Worm (Caenorhabditis elegans) whole organism, L2 larva: ENCODE results near the gene cav-1.

ENCODE experiments used
- C34F6.9 ChIP-seq: fragments of 150-350 bp; optimal IDR thresholded peaks from 2 replicates; lab custom pipeline; 2014; ENCODE audit warnings: missing biosample characterization, missing genetic modification characterization
- F13H6.1 ChIP-seq: sonication (generic microtip); optimal IDR thresholded peaks from 2 replicates; lab custom pipeline; 2016; ENCODE audit warnings: missing genetic modification characterization, missing compliant biosample characterization
- R02D3.7 ChIP-seq: fragments of 150-350 bp; optimal IDR thresholded peaks from 2 replicates; lab custom pipeline; 2014; ENCODE audit warnings: missing biosample characterization, missing genetic modification characterization
- ZK546.5 ChIP-seq: sonication (generic microtip); optimal IDR thresholded peaks from 2 replicates; lab custom pipeline; 2017; ENCODE audit warnings: missing biosample characterization, missing genetic modification characterization
- alr-1 ChIP-seq: fragments of 150-350 bp; optimal IDR thresholded peaks from 2 replicates; lab custom pipeline; 2014; ENCODE audit warnings: missing biosample characterization, missing genetic modification characterization
- ama-1 ChIP-seq: fragments of 150-350 bp; optimal IDR thresholded peaks from 2 replicates; lab custom pipeline; 2018; ENCODE audit warnings: inconsistent platforms
- blmp-1 ChIP-seq: sonication (generic microtip); optimal IDR thresholded peaks from 2 replicates; lab custom pipeline; 2017; ENCODE audit warnings: missing genetic modification characterization, mild to moderate bottlenecking, missing compliant biosample characterization, antibody characterized with exemption, moderate library complexity; ENCODE audit not compliant: insufficient read depth
- ceh-16 ChIP-seq: fragments of 150-350 bp; optimal IDR thresholded peaks from 2 replicates; lab custom pipeline; 2014; ENCODE audit warnings: missing biosample characterization, missing genetic modification characterization
- ceh-82 ChIP-seq: fragments of 150-350 bp; optimal IDR thresholded peaks from 2 replicates; lab custom pipeline; 2014; ENCODE audit warnings: missing biosample characterization, missing genetic modification characterization
- crh-2 ChIP-seq: sonication (generic microtip); optimal IDR thresholded peaks from 2 replicates; lab custom pipeline; 2017; ENCODE audit warnings: missing biosample characterization, missing genetic modification characterization
- dmd-4 ChIP-seq: sonication (generic microtip); optimal IDR thresholded peaks from 2 replicates; lab custom pipeline; 2017; ENCODE audit warnings: missing biosample characterization, missing genetic modification characterization
- egl-27 ChIP-seq: sonication (generic microtip); optimal IDR thresholded peaks from 3 replicates; lab custom pipeline; 2017; ENCODE audit warnings: missing biosample characterization, missing genetic modification reagents, missing genetic modification characterization
- fos-1 ChIP-seq: fragments of 150-350 bp; optimal IDR thresholded peaks from 2 replicates; lab custom pipeline; 2014; ENCODE audit warnings: missing biosample characterization, missing genetic modification characterization
- gmeb-1 ChIP-seq: fragments of 150-350 bp; optimal IDR thresholded peaks from 2 replicates; lab custom pipeline; 2014; ENCODE audit warnings: missing biosample characterization, missing genetic modification characterization
- lin-13 ChIP-seq: fragments of 150-350 bp; optimal IDR thresholded peaks from 2 replicates; lab custom pipeline; 2014; ENCODE audit warnings: missing biosample characterization, missing genetic modification reagents, missing genetic modification characterization
- lin-39 ChIP-seq: fragments of 150-350 bp; optimal IDR thresholded peaks from 2 replicates; lab custom pipeline; 2014; ENCODE audit warnings: missing biosample characterization, missing genetic modification reagents, missing genetic modification characterization
- lsy-2 ChIP-seq, 2 experiments: fragments of 150-350 bp in 1 of 2; sonication (generic microtip) in 1 of 2; optimal IDR thresholded peaks; 2 replicates each; lab custom pipeline; 2014 to 2017; ENCODE audit warnings: missing biosample characterization in 2 of 2, missing genetic modification characterization in 2 of 2
- mab-5 ChIP-seq: fragments of 150-350 bp; optimal IDR thresholded peaks from 2 replicates; lab custom pipeline; 2014; ENCODE audit warnings: missing biosample characterization, missing genetic modification characterization
- mdl-1 ChIP-seq, 2 experiments: fragments of 150-350 bp in 1 of 2; sonication (generic microtip) in 1 of 2; optimal IDR thresholded peaks; 2 replicates each; lab custom pipeline; 2017; ENCODE audit warnings: missing biosample characterization in 2 of 2, missing genetic modification characterization in 2 of 2
- nhr-10 ChIP-seq: sonication (generic microtip); optimal IDR thresholded peaks from 2 replicates; lab custom pipeline; 2017; ENCODE audit warnings: missing biosample characterization, missing genetic modification characterization
- nhr-12 ChIP-seq: fragments of 150-350 bp; optimal IDR thresholded peaks from 2 replicates; lab custom pipeline; 2014; ENCODE audit warnings: missing biosample characterization, missing genetic modification characterization
- nhr-129 ChIP-seq: fragments of 150-350 bp; optimal IDR thresholded peaks from 2 replicates; lab custom pipeline; 2014; ENCODE audit warnings: missing biosample characterization, missing genetic modification characterization
- nhr-21 ChIP-seq: fragments of 150-350 bp; optimal IDR thresholded peaks from 2 replicates; lab custom pipeline; 2014; ENCODE audit warnings: missing biosample characterization, missing genetic modification characterization
- nhr-23 ChIP-seq: fragments of 150-350 bp; optimal IDR thresholded peaks from 2 replicates; lab custom pipeline; 2014; ENCODE audit warnings: missing biosample characterization, missing genetic modification reagents, missing genetic modification characterization
- nhr-25 ChIP-seq: fragments of 150-350 bp; sonication (generic microtip); optimal IDR thresholded peaks from 3 replicates; lab custom pipeline; 2014; ENCODE audit warnings: missing biosample characterization, missing genetic modification characterization
- nhr-6 ChIP-seq: fragments of 150-350 bp; optimal IDR thresholded peaks from 2 replicates; lab custom pipeline; 2014; ENCODE audit warnings: missing biosample characterization, missing genetic modification characterization
- nhr-77 ChIP-seq: fragments of 150-350 bp; optimal IDR thresholded peaks from 2 replicates; lab custom pipeline; 2014; ENCODE audit warnings: missing biosample characterization, missing genetic modification characterization
- sem-4 ChIP-seq: fragments of 150-350 bp; optimal IDR thresholded peaks from 2 replicates; lab custom pipeline; 2014; ENCODE audit warnings: missing biosample characterization, missing genetic modification reagents, missing genetic modification characterization
- skn-1 ChIP-seq: sonication (generic microtip); optimal IDR thresholded peaks from 2 replicates; lab custom pipeline; 2017; ENCODE audit warnings: missing biosample characterization, missing genetic modification characterization
- sma-3 ChIP-seq: sonication (generic microtip); optimal IDR thresholded peaks from 2 replicates; lab custom pipeline; 2016; ENCODE audit warnings: missing genetic modification reagents, missing genetic modification characterization, missing compliant biosample characterization
- sma-9 ChIP-seq, 2 experiments: fragments of 150-350 bp in 1 of 2; sonication (generic microtip) in 1 of 2; optimal IDR thresholded peaks; 2 replicates each; lab custom pipeline; 2014 to 2016; ENCODE audit warnings: missing genetic modification characterization in 2 of 2, mild to moderate bottlenecking in 1 of 2, missing biosample characterization in 1 of 2, missing compliant biosample characterization in 1 of 2, missing genetic modification reagents in 1 of 2, moderate library complexity in 1 of 2
- unc-62 ChIP-seq: fragments of 150-350 bp; optimal IDR thresholded peaks from 2 replicates; lab custom pipeline; 2014; ENCODE audit warnings: missing biosample characterization, missing genetic modification reagents, missing genetic modification characterization
- ztf-1 ChIP-seq: fragments of 200-800 bp; sonication (Bioruptor generic); conservative IDR thresholded peaks from 2 replicates; pipeline ENCODE4 v1.3.6; 2022; ENCODE audit warnings: missing genetic modification characterization, missing compliant biosample characterization
- ztf-11 ChIP-seq: sonication (generic microtip); optimal IDR thresholded peaks from 2 replicates; lab custom pipeline; 2017; ENCODE audit warnings: missing biosample characterization, missing genetic modification characterization

cav-1 gene

ce11 chrIV:9801418-9801817 lies 29.1 kb downstream of the cav-1 start (continued):
- TF ChIP-seq mab-5 (tag; lab: Kevin White, UChicago): no peak
- no peak for TF ChIP-seq unc-62 (GFP tag; lab: Kevin White, UChicago)
- peak; percentile 34 for TF ChIP-seq blmp-1 (tag; lab: Kevin White, UChicago)
- TF ChIP-seq sma-3 (GFP tag; lab: Kevin White, UChicago): peak; percentile 24
- TF ChIP-seq, all 48 proteins: peak for 8

ce11 chrIV:9802711-9803110 lies 30.4 kb downstream of the cav-1 start, which contains the start of gene fat-3:
fat-3 (plus strand) TSS chrIV:9803023.
- peak; percentile 30 for TF ChIP-seq C34F6.9 (tag; lab: Kevin White, UChicago)
- TF ChIP-seq F13H6.1 (tag; lab: Kevin White, UChicago): peak; percentile 1
- TF ChIP-seq blmp-1 (tag; lab: Kevin White, UChicago): peak; percentile 91
- no peak for TF ChIP-seq sma-3 (GFP tag; lab: Kevin White, UChicago)
- no peak for TF ChIP-seq ceh-16
- no peak for TF ChIP-seq ZK546.5 (tag; lab: Kevin White, UChicago)
- peak; percentile 72 for TF ChIP-seq fos-1 (tag; lab: Kevin White, UChicago)
- peak; percentile 62 for TF ChIP-seq sma-9 (GFP tag; optimal IDR thresholded peaks at IDR 0.05; lab: Kevin White, UChicago)
- TF ChIP-seq sma-9 (tag; optimal IDR thresholded peaks at IDR 0.05; lab: Kevin White, UChicago): no peak
- TF ChIP-seq crh-2 (tag; lab: Kevin White, UChicago): peak; percentile 33
- peak in 1 of 2 experiments; percentile 24 for TF ChIP-seq lsy-2 (tag; optimal IDR thresholded peaks at IDR 0.05; lab: Kevin White, UChicago)
- TF ChIP-seq, all 48 proteins: peak for 7

ce11 chrIV:9803544-9803943 lies 31.2 kb downstream of the cav-1 start:
- peak; percentile 81 for TF ChIP-seq crh-2 (tag; lab: Kevin White, UChicago)
- TF ChIP-seq sma-3 (GFP tag; lab: Kevin White, UChicago): peak; percentile 60
- no peak for TF ChIP-seq ztf-1 (GFP tag; lab: Robert Waterston, UW)
- TF ChIP-seq fos-1 (tag; lab: Kevin White, UChicago): peak; percentile 85
- TF ChIP-seq C34F6.9 (tag; lab: Kevin White, UChicago): peak; percentile 58
- peak; percentile 22 for TF ChIP-seq egl-27 (tag; lab: Kevin White, UChicago)
- TF ChIP-seq ama-1 (lab: Kevin White, UChicago): no peak
- TF ChIP-seq mab-5 (tag; lab: Kevin White, UChicago): peak; percentile 16
- TF ChIP-seq ztf-11 (tag; lab: Kevin White, UChicago): no peak
- peak; percentile 88 for TF ChIP-seq sma-9 (GFP tag; optimal IDR thresholded peaks at IDR 0.05; lab: Kevin White, UChicago)
- TF ChIP-seq sma-9 (tag; optimal IDR thresholded peaks at IDR 0.05; lab: Kevin White, UChicago): no peak
- TF ChIP-seq nhr-23 (tag; lab: Kevin White, UChicago): no peak
- peak; percentile 79 for TF ChIP-seq F13H6.1 (tag; lab: Kevin White, UChicago)
- peak; percentile 8 for TF ChIP-seq nhr-6
- peak; percentile 62 for TF ChIP-seq nhr-129 (tag; lab: Kevin White, UChicago)
- peak in 1 of 2 experiments; percentile 67 for TF ChIP-seq lsy-2 (tag; optimal IDR thresholded peaks at IDR 0.05; lab: Kevin White, UChicago)
- peak; percentile 65 for TF ChIP-seq nhr-25 (tag; lab: Kevin White, UChicago)
- no peak for TF ChIP-seq sem-4
- TF ChIP-seq skn-1 (tag; lab: Kevin White, UChicago): no peak
- TF ChIP-seq dmd-4 (tag; lab: Kevin White, UChicago): no peak
- peak; percentile 51 for TF ChIP-seq lin-13 (GFP tag; lab: Kevin White, UChicago)
- TF ChIP-seq gmeb-1: peak; percentile 52
- TF ChIP-seq lin-39 (tag; lab: Kevin White, UChicago): no peak
- TF ChIP-seq nhr-21 (tag; lab: Kevin White, UChicago): peak; percentile 9
- no peak for TF ChIP-seq nhr-12 (tag; lab: Kevin White, UChicago)
- TF ChIP-seq unc-62 (GFP tag; lab: Kevin White, UChicago): no peak
- TF ChIP-seq mdl-1 (tag; optimal IDR thresholded peaks at IDR 0.05; lab: Kevin White, UChicago): peak in 1 of 2 experiments; percentile 28
- TF ChIP-seq blmp-1 (tag; lab: Kevin White, UChicago): peak; percentile 37
- TF ChIP-seq R02D3.7 (tag; lab: Kevin White, UChicago): no peak

ce11 chrIV:9810633-9811032 lies 38.3 kb downstream of the cav-1 start, which contains the start of gene dct-15:
dct-15 (minus strand) TSS chrIV:9810733.
- TF ChIP-seq lin-39 (tag; lab: Kevin White, UChicago) (no peak), nhr-21 (tag; lab: Kevin White, UChicago) (no peak)

- TF ChIP-seq ceh-82 (tag; lab: Kevin White, UChicago) (no peak), sma-9 (GFP tag; optimal IDR thresholded peaks at IDR 0.05; lab: Kevin White, UChicago) (no peak), sma-9 (tag; optimal IDR thresholded peaks at IDR 0.05; lab: Kevin White, UChicago) (no peak), C34F6.9 (tag; lab: Kevin White, UChicago) (no peak), nhr-25 (tag; lab: Kevin White, UChicago) (no peak), F13H6.1 (tag; lab: Kevin White, UChicago) (no peak), nhr-77 (tag; lab: Kevin White, UChicago) (no peak), ztf-1 (GFP tag; lab: Robert Waterston, UW) (no peak), ZK546.5 (tag; lab: Kevin White, UChicago) (no peak), egl-27 (tag; lab: Kevin White, UChicago) (no peak), blmp-1 (tag; lab: Kevin White, UChicago) (no peak), nhr-10 (tag; lab: Kevin White, UChicago) (no peak), unc-62 (GFP tag; lab: Kevin White, UChicago) (no peak), alr-1 (tag; lab: Kevin White, UChicago) (no peak)
These were observed 39.2 kb downstream of the cav-1 start for ce11 chrIV:9811487-9811886.
